Fruit fly (Drosophila melanogaster): ENCODE measurements around the gene Svip.

Gene Svip

dm6 chr3L:9397156-9397555 lies 38.4 kb downstream of the Svip start (continued):
- TF ChIP-seq BtbVII (GFP tag; optimal IDR thresholded peaks at IDR 0.05) (peak; percentile 91), CG17829 (tag; optimal IDR thresholded peaks at IDR 0.05) (no peak), CG12236 (GFP tag; optimal IDR thresholded peaks at IDR 0.05) (peak; percentile 26), MBD-R2 (GFP tag; IDR thresholded peaks at IDR 0.05) (peak; percentile 51; the same call in 1 of the 2 replicates), CG11456 (GFP tag; IDR thresholded peaks at IDR 0.05) (no peak; the same call in 2 of the 3 replicates), nerfin-1 (tag; optimal IDR thresholded peaks at IDR 0.05) (peak; percentile 56), oc (tag; optimal IDR thresholded peaks at IDR 0.05) (no peak), CG10274 (GFP tag; optimal IDR thresholded peaks at IDR 0.05) (peak; percentile 68), Xrp1 (GFP tag; IDR thresholded peaks at IDR 0.05) (peak; percentile 66), hb (GFP tag; IDR thresholded peaks at IDR 0.05; ENCODE audit: partially characterized antibody) (no peak), her (GFP tag; optimal IDR thresholded peaks at IDR 0.05) (peak; percentile 71), CG2202 (tag; optimal IDR thresholded peaks at IDR 0.05) (peak; percentile 48), CG13296 (GFP tag; optimal IDR thresholded peaks at IDR 0.05) (peak; percentile 84), mam (GFP tag; optimal IDR thresholded peaks at IDR 0.05) (peak; percentile 68), NC2β (GFP tag; optimal IDR thresholded peaks at IDR 0.05) (peak; percentile 9), gfzf (GFP tag; optimal IDR thresholded peaks at IDR 0.05) (no peak), pnt (GFP tag; optimal IDR thresholded peaks at IDR 0.05) (peak; percentile 25), ac (GFP tag; optimal IDR thresholded peaks at IDR 0.05) (peak; percentile 62), yki (optimal IDR thresholded peaks at IDR 0.05) (no peak), CG16779 (GFP tag; IDR thresholded peaks at IDR 0.05) (0 out of 2 replicates have a peak, but pooled peaks have one; percentile 48), CG10543 (GFP tag; optimal IDR thresholded peaks at IDR 0.05) (peak; percentile 25), Mrtf (GFP tag; IDR thresholded peaks at IDR 0.05) (no peak), CG8924 (tag; optimal IDR thresholded peaks at IDR 0.05) (peak; percentile 25), CG9797 (GFP tag; optimal IDR thresholded peaks at IDR 0.05) (peak; percentile 1), lilli (GFP tag; optimal IDR thresholded peaks at IDR 0.05) (peak; percentile 17), Ets97D (GFP tag; optimal IDR thresholded peaks at IDR 0.05) (no peak), jigr1 (GFP tag; IDR thresholded peaks at IDR 0.05) (no peak), esg (GFP tag; conservative IDR thresholded peaks at IDR 0.05) (no peak), CrebB (tag; optimal IDR thresholded peaks at IDR 0.05) (peak; percentile 76), dysf (GFP tag; IDR thresholded peaks at IDR 0.05) (peak; percentile 5; the same call in 1 of the 3 replicates), CG1602 (GFP tag; optimal IDR thresholded peaks at IDR 0.05) (no peak), Lpt (GFP tag; optimal IDR thresholded peaks at IDR 0.05) (no peak), usp (GFP tag; optimal IDR thresholded peaks at IDR 0.05) (no peak), Drgx (GFP tag; IDR thresholded peaks at IDR 0.05) (peak; percentile 44), sim (GFP tag; IDR thresholded peaks at IDR 0.05) (no peak), CG13424 (tag; optimal IDR thresholded peaks at IDR 0.05) (peak; percentile 39), cas (GFP tag; IDR thresholded peaks at IDR 0.05) (peak; percentile 64; the same call in 1 of the 2 replicates)

DNA sequence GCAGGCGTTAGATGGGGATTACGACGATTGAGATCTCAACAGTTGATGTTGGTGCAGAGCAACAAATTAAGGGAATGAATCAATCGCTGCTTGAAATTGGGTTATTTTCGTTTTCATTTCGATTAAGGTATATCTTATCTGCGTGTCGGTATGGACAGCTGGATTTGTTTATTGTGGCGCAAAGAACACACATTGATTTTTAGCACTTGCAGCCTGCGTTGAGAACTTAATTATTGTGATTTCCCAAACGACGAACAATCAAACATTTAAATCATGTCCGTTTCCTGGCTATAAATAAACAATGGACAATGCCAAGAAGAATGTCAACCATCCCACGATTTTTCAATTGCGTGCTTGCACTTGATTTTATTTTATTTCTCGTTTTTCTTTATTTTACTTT lies 39.2 kb downstream of the Svip start:
- TF ChIP-seq inv (GFP tag; IDR thresholded peaks at IDR 0.05; ENCODE audit: partially characterized antibody) (no peak), eve (GFP tag; optimal IDR thresholded peaks at IDR 0.05) (peak in 1 of 2 experiments; percentile 64), mirr (GFP tag; optimal IDR thresholded peaks at IDR 0.05) (peak; percentile 21), CG2116 (GFP tag; optimal IDR thresholded peaks at IDR 0.05) (no peak), CG8089 (GFP tag; optimal IDR thresholded peaks at IDR 0.05) (no peak), Rfx (GFP tag; IDR thresholded peaks at IDR 0.05) (0 out of 2 replicates have a peak, but pooled peaks have one; percentile 1), CG10462 (GFP tag; optimal IDR thresholded peaks at IDR 0.05) (no peak), Hr3 (GFP tag; optimal IDR thresholded peaks at IDR 0.05) (no peak), dpn (GFP tag; optimal IDR thresholded peaks at IDR 0.05) (no peak), Ets65A (GFP tag) (no peak), chinmo (GFP tag; IDR thresholded peaks at IDR 0.05; ENCODE audit: partially characterized antibody) (0 out of 4 replicates have a peak, but pooled peaks have one; percentile 48), grn (GFP tag; optimal IDR thresholded peaks at IDR 0.05) (no peak), fru (optimal IDR thresholded peaks at IDR 0.05) (no peak)
